Fruit fly (Drosophila melanogaster) whole organism, embryonic: ENCODE measurements around the gene CG9992.
A peak's percentile ranks its signal among the peaks of the same experiment; 100 is the strongest.

Experiments
- Blimp-1 ChIP-seq: fragments of 200-800 bp; sonication (Bioruptor generic); optimal IDR thresholded peaks from 3 replicates; lab custom pipeline; 2018; ENCODE audit warnings: missing biosample characterization, missing genetic modification characterization, mild to moderate bottlenecking, moderate library complexity, missing genetic modification reagents
- CG11093 ChIP-seq: fragments of 200-800 bp; sonication (Bioruptor generic); IDR thresholded peaks from 3 replicates; pipeline ENCODE4 v1.3.6; 2022; ENCODE audit warnings: missing biosample characterization, missing genetic modification characterization
- CG11398 ChIP-seq: fragments of 200-800 bp; sonication (Bioruptor generic); optimal IDR thresholded peaks from 2 replicates; lab custom pipeline; 2016; ENCODE audit warnings: missing biosample characterization, missing genetic modification characterization
- CG11696 ChIP-seq: fragments of 200-800 bp; sonication (Bioruptor generic); IDR thresholded peaks from 2 replicates; pipeline ENCODE4 v1.3.6; 2022; ENCODE audit warnings: missing biosample characterization, missing genetic modification characterization
- CG12659 ChIP-seq: fragments of 200-800 bp; sonication (Bioruptor generic); optimal IDR thresholded peaks from 3 replicates; lab custom pipeline; 2017; ENCODE audit warnings: mild to moderate bottlenecking, missing biosample characterization, missing genetic modification reagents, missing genetic modification characterization
- CG17802 ChIP-seq: fragments of 200-800 bp; sonication (Bioruptor generic); optimal IDR thresholded peaks from 2 replicates; lab custom pipeline; 2018; ENCODE audit warnings: missing biosample characterization, mild to moderate bottlenecking, missing genetic modification characterization, moderate library complexity
- CG17829 ChIP-seq: fragments of 200-800 bp; optimal IDR thresholded peaks from 2 replicates; lab custom pipeline; 2019; ENCODE audit warnings: missing biosample characterization, mild to moderate bottlenecking, missing genetic modification characterization, moderate library complexity
- CG2875 ChIP-seq: fragments of 200-800 bp; sonication (Bioruptor generic); optimal IDR thresholded peaks from 2 replicates; lab custom pipeline; 2017; ENCODE audit warnings: missing biosample characterization, mild to moderate bottlenecking, missing genetic modification characterization, missing genetic modification reagents
- CG31224 ChIP-seq: fragments of 200-800 bp; sonication (Bioruptor generic); IDR thresholded peaks from 2 replicates; pipeline ENCODE4 v1.3.6; 2022; ENCODE audit warnings: missing biosample characterization, missing genetic modification characterization
- CG32532 ChIP-seq: fragments of 200-800 bp; sonication (Bioruptor generic); IDR thresholded peaks from 2 replicates; pipeline ENCODE4 v1.3.6; 2022; ENCODE audit warnings: missing biosample characterization, missing genetic modification characterization
- CG3847 ChIP-seq: fragments of 200-800 bp; sonication (Bioruptor generic); IDR thresholded peaks from 2 replicates; pipeline ENCODE4 v1.3.6; 2022; ENCODE audit warnings: missing biosample characterization, missing genetic modification characterization
- CG4730 ChIP-seq: fragments of 200-800 bp; sonication (Bioruptor generic); IDR thresholded peaks from 2 replicates; pipeline ENCODE4 v1.3.6; 2022; ENCODE audit warnings: missing biosample characterization, missing genetic modification characterization
- CG6654 ChIP-seq: fragments of 200-800 bp; sonication (Bioruptor generic); optimal IDR thresholded peaks from 2 replicates; lab custom pipeline; 2017; ENCODE audit warnings: missing biosample characterization, mild to moderate bottlenecking, missing genetic modification characterization
- CG6765 ChIP-seq: fragments of 200-800 bp; sonication (Bioruptor generic); optimal IDR thresholded peaks from 3 replicates; lab custom pipeline; 2017; ENCODE audit warnings: missing biosample characterization, mild to moderate bottlenecking, missing genetic modification characterization
- CG8765 ChIP-seq: fragments of 200-800 bp; sonication (Bioruptor generic); IDR thresholded peaks from 2 replicates; pipeline ENCODE4 v1.3.6; 2022; ENCODE audit warnings: missing biosample characterization, missing genetic modification characterization
- CG9817 ChIP-seq: fragments of 200-800 bp; sonication (Bioruptor generic); optimal IDR thresholded peaks from 2 replicates; lab custom pipeline; 2018; ENCODE audit warnings: missing biosample characterization, mild to moderate bottlenecking, missing genetic modification characterization, moderate library complexity
- CrebB ChIP-seq: fragments of 200-800 bp; sonication (Bioruptor generic); optimal IDR thresholded peaks from 3 replicates; lab custom pipeline; 2018; ENCODE audit warnings: missing biosample characterization, mild to moderate bottlenecking, missing genetic modification characterization
- D19B ChIP-seq: fragments of 200-800 bp; sonication (Bioruptor generic); optimal IDR thresholded peaks from 2 replicates; lab custom pipeline; 2017; ENCODE audit warnings: missing biosample characterization, mild to moderate bottlenecking, missing genetic modification characterization
- Dp ChIP-seq: fragments of 200-800 bp; sonication (Bioruptor generic); optimal IDR thresholded peaks from 2 replicates; lab custom pipeline; 2018; ENCODE audit warnings: missing biosample characterization, mild to moderate bottlenecking, missing genetic modification characterization, moderate library complexity
- Hr39 ChIP-seq: fragments of >200 bp; optimal IDR thresholded peaks from 2 replicates; lab custom pipeline; 2017
- Myb ChIP-seq: fragments of 200-800 bp; sonication (Bioruptor generic); optimal IDR thresholded peaks from 2 replicates; lab custom pipeline; 2016; ENCODE audit warnings: missing biosample characterization, missing genetic modification characterization
- Oaz ChIP-seq: fragments of 200-800 bp; sonication (Bioruptor generic); IDR thresholded peaks from 2 replicates; pipeline ENCODE4 v1.3.6; 2022; ENCODE audit warnings: missing biosample characterization, missing genetic modification characterization
- Oli ChIP-seq: fragments of 200-800 bp; sonication (Bioruptor generic); optimal IDR thresholded peaks from 2 replicates; lab custom pipeline; 2018; ENCODE audit warnings: missing biosample characterization, mild to moderate bottlenecking, missing genetic modification characterization, moderate library complexity
- PHDP ChIP-seq: fragments of 200-800 bp; sonication (Bioruptor generic); optimal IDR thresholded peaks from 3 replicates; lab custom pipeline; 2018; ENCODE audit warnings: missing biosample characterization, mild to moderate bottlenecking, missing genetic modification characterization, moderate library complexity
- Ptx1 ChIP-seq: fragments of 200-800 bp; sonication (Bioruptor generic); IDR thresholded peaks from 2 replicates; pipeline ENCODE4 v1.3.6; 2022; ENCODE audit warnings: missing biosample characterization, missing genetic modification characterization
- Sry-β ChIP-seq: fragments of 200-800 bp; sonication (Bioruptor generic); optimal IDR thresholded peaks from 2 replicates; lab custom pipeline; 2018; ENCODE audit warnings: missing biosample characterization, mild to moderate bottlenecking, missing genetic modification characterization, moderate library complexity
- Stat92E ChIP-seq, 3 experiments: fragments of >200 bp in 2 of 3; fragments of 200-800 bp in 1 of 3; sonication (Bioruptor generic) in 1 of 3; optimal IDR thresholded peaks; 2 replicates each; lab custom pipeline; 2017 to 2019; ENCODE audit warnings: missing biosample characterization in 3 of 3, missing genetic modification characterization in 3 of 3, mild to moderate bottlenecking in 1 of 3, moderate library complexity in 1 of 3
- Xrp1 ChIP-seq: fragments of 200-800 bp; sonication (Bioruptor generic); IDR thresholded peaks from 2 replicates; pipeline ENCODE4 v1.3.6; 2022; ENCODE audit warnings: missing biosample characterization, missing genetic modification characterization
- YL-1 ChIP-seq: fragments of 200-800 bp; sonication (Bioruptor generic); optimal IDR thresholded peaks from 3 replicates; lab custom pipeline; 2017; ENCODE audit warnings: missing biosample characterization, mild to moderate bottlenecking, missing genetic modification characterization
- bsh ChIP-seq, 2 experiments: fragments of 200-800 bp; sonication (Bioruptor generic); optimal IDR thresholded peaks; 2 replicates each; lab custom pipeline; 2017 to 2018; ENCODE audit warnings: mild to moderate bottlenecking in 2 of 2, missing biosample characterization in 2 of 2, missing genetic modification characterization in 2 of 2, moderate library complexity in 1 of 2
- chif ChIP-seq, 2 experiments: fragments of 200-800 bp; sonication (Bioruptor generic); optimal IDR thresholded peaks; 3 replicates each; lab custom pipeline; 2016; ENCODE audit warnings: missing biosample characterization in 2 of 2, missing genetic modification characterization in 2 of 2
- cwo ChIP-seq: fragments of 200-800 bp; sonication (Bioruptor generic); optimal IDR thresholded peaks from 3 replicates; lab custom pipeline; 2017; ENCODE audit warnings: missing biosample characterization, missing genetic modification characterization, mild to moderate bottlenecking, moderate library complexity, missing genetic modification reagents
- danr ChIP-seq: fragments of 200-800 bp; sonication (Bioruptor generic); IDR thresholded peaks from 2 replicates; pipeline ENCODE4 v1.3.6; 2022; ENCODE audit warnings: missing biosample characterization, missing genetic modification characterization
- dm ChIP-seq: fragments of 200-800 bp; sonication (Bioruptor generic); optimal IDR thresholded peaks from 3 replicates; lab custom pipeline; 2016; ENCODE audit warnings: missing biosample characterization, missing genetic modification characterization
- dpn ChIP-seq, 2 experiments: fragments of 200-800 bp; sonication (Bioruptor generic); optimal IDR thresholded peaks; 3 replicates each; lab custom pipeline; 2016; ENCODE audit warnings: missing biosample characterization in 2 of 2, missing genetic modification characterization in 2 of 2
- dysf ChIP-seq: fragments of 200-800 bp; sonication (Bioruptor generic); IDR thresholded peaks from 3 replicates; pipeline ENCODE4 v1.3.6; 2022; ENCODE audit warnings: missing biosample characterization, missing genetic modification characterization
- fd3F ChIP-seq: fragments of 200-800 bp; sonication (Bioruptor generic); optimal IDR thresholded peaks from 2 replicates; lab custom pipeline; 2018; ENCODE audit warnings: missing biosample characterization, mild to moderate bottlenecking, missing genetic modification characterization, moderate library complexity
- gcm ChIP-seq: fragments of 200-800 bp; sonication (Bioruptor generic); optimal IDR thresholded peaks from 2 replicates; lab custom pipeline; 2019; ENCODE audit warnings: missing biosample characterization, mild to moderate bottlenecking, missing genetic modification characterization, moderate library complexity
- gem ChIP-seq: fragments of 200-800 bp; sonication (Bioruptor generic); optimal IDR thresholded peaks from 2 replicates; lab custom pipeline; 2019; ENCODE audit warnings: missing biosample characterization, mild to moderate bottlenecking, missing genetic modification characterization, moderate library complexity
- jumu ChIP-seq: fragments of 200-800 bp; sonication (Bioruptor generic); optimal IDR thresholded peaks from 3 replicates; lab custom pipeline; 2016; ENCODE audit warnings: missing biosample characterization, missing genetic modification characterization
- kay ChIP-seq: fragments of 200-800 bp; sonication (Bioruptor generic); optimal IDR thresholded peaks from 2 replicates; lab custom pipeline; 2016; ENCODE audit warnings: missing biosample characterization, missing genetic modification characterization
- knrl ChIP-seq: fragments of 200-800 bp; sonication (Bioruptor generic); IDR thresholded peaks from 3 replicates; pipeline ENCODE4 v1.3.6; 2022; ENCODE audit warnings: missing biosample characterization, missing genetic modification characterization; ENCODE audit not compliant: partially characterized antibody
- mam ChIP-seq: fragments of 200-800 bp; sonication (Bioruptor generic); optimal IDR thresholded peaks from 3 replicates; lab custom pipeline; 2016; ENCODE audit warnings: missing biosample characterization, missing genetic modification characterization
- nau ChIP-seq: fragments of 200-800 bp; sonication (Bioruptor generic); optimal IDR thresholded peaks from 3 replicates; lab custom pipeline; 2017; ENCODE audit warnings: missing biosample characterization, mild to moderate bottlenecking, missing genetic modification characterization, missing genetic modification reagents
- pan ChIP-seq, 4 experiments: fragments of >200 bp in 3 of 4; fragments of 200-800 bp in 1 of 4; sonication (Bioruptor generic) in 1 of 4; optimal IDR thresholded peaks in 3 of 4; IDR thresholded peaks in 1 of 4; 2 replicates each; pipeline versions ENCODE4 v1.3.6 to Lab custom; 2017 to 2022; ENCODE audit warnings: missing biosample characterization in 2 of 4, missing genetic modification characterization in 2 of 4, mixed read lengths in 1 of 4
- pnt ChIP-seq: fragments of 200-800 bp; sonication (Bioruptor generic); optimal IDR thresholded peaks from 3 replicates; lab custom pipeline; 2016; ENCODE audit warnings: missing biosample characterization, missing genetic modification characterization
- row ChIP-seq: fragments of 200-800 bp; sonication (Bioruptor generic); IDR thresholded peaks from 3 replicates; pipeline ENCODE4 v1.3.6; 2022; ENCODE audit warnings: missing biosample characterization, missing genetic modification characterization
- tap ChIP-seq: fragments of 200-800 bp; optimal IDR thresholded peaks from 3 replicates; lab custom pipeline; 2019; ENCODE audit warnings: missing biosample characterization, mild to moderate bottlenecking, missing genetic modification characterization, moderate library complexity
- wek ChIP-seq: fragments of 200-800 bp; sonication (Bioruptor generic); optimal IDR thresholded peaks from 3 replicates; lab custom pipeline; 2018; ENCODE audit warnings: missing biosample characterization, mild to moderate bottlenecking, missing genetic modification characterization, moderate library complexity
- z ChIP-seq: fragments of 200-800 bp; sonication (Bioruptor generic); IDR thresholded peaks from 3 replicates; pipeline ENCODE4 v1.3.6; 2022; ENCODE audit warnings: missing biosample characterization, missing genetic modification characterization

Gene CG9992

dm6 chrX:16427786-16428400 lies 43.2 kb upstream of the CG9992 start (continued):
- TF ChIP-seq Oli (tag; lab: Kevin White, UChicago) (peak; percentile 32), CG11398 (GFP tag; lab: Kevin White, UChicago) (no peak), Dp (GFP tag; lab: Kevin White, UChicago) (no peak), Stat92E (GFP tag; optimal IDR thresholded peaks at IDR 0.05; lab: Kevin White, UChicago) (no peak), CG2875 (no peak), nau (no peak), danr (GFP tag; lab: Robert Waterston, UW) (no peak), pnt (GFP tag; lab: Kevin White, UChicago) (no peak), CG11093 (GFP tag; lab: Robert Waterston, UW) (no peak), Hr39 (no peak), CG11696 (GFP tag; lab: Robert Waterston, UW) (no peak), wek (GFP tag; lab: Kevin White, UChicago) (no peak), CG17829 (tag; lab: Kevin White, UChicago) (peak; percentile 34), dpn (GFP tag; optimal IDR thresholded peaks at IDR 0.05; lab: Kevin White, UChicago) (no peak), CG4730 (GFP tag; lab: Robert Waterston, UW) (no peak), CG31224 (GFP tag; lab: Robert Waterston, UW) (no peak), Xrp1 (GFP tag; lab: Robert Waterston, UW) (0 out of 2 replicates have a peak, but pooled peaks have one; percentile 10), pan (optimal IDR thresholded peaks at IDR 0.05; lab: Kevin White, UChicago) (no peak), pan (GFP tag; optimal IDR thresholded peaks at IDR 0.05 in 1 of 2, IDR thresholded peaks at IDR 0.05 in 1 of 2) (no peak), Sry-β (GFP tag; lab: Kevin White, UChicago) (peak; percentile 93), CG9817 (no peak), gcm (no peak), dm (no peak), CG3847 (GFP tag; lab: Robert Waterston, UW) (no peak), Ptx1 (GFP tag; lab: Robert Waterston, UW) (no peak), dysf (GFP tag; lab: Robert Waterston, UW) (0 out of 3 replicates have a peak, but pooled peaks have one; percentile 15), kay (GFP tag; lab: Kevin White, UChicago) (no peak), jumu (GFP tag; lab: Kevin White, UChicago) (no peak), Blimp-1 (GFP tag; lab: Kevin White, UChicago) (no peak), Myb (no peak), CrebB (tag; lab: Kevin White, UChicago) (no peak), CG6765 (GFP tag; lab: Kevin White, UChicago) (no peak), Oaz (GFP tag; lab: Robert Waterston, UW) (no peak), fd3F (no peak), CG17802 (tag; lab: Kevin White, UChicago) (no peak), tap (tag; lab: Kevin White, UChicago) (no peak), knrl (GFP tag; lab: Robert Waterston, UW) (no peak), bsh (GFP tag; optimal IDR thresholded peaks at IDR 0.05; lab: Kevin White, UChicago) (no peak), cwo (no peak), CG32532 (GFP tag; lab: Robert Waterston, UW) (no peak), gem (tag; lab: Kevin White, UChicago) (no peak), CG6654 (GFP tag; lab: Kevin White, UChicago) (no peak), CG12659 (GFP tag; lab: Kevin White, UChicago) (peak; percentile 1), PHDP (no peak), YL-1 (GFP tag; lab: Kevin White, UChicago) (no peak), z (GFP tag; lab: Robert Waterston, UW) (no peak), D19B (GFP tag; lab: Kevin White, UChicago) (no peak), chif (GFP tag; optimal IDR thresholded peaks at IDR 0.05; lab: Kevin White, UChicago) (peak in 1 of 2 experiments; percentile 5), row (GFP tag; lab: Robert Waterston, UW) (peak; percentile 75), CG8765 (no peak), mam (GFP tag; lab: Kevin White, UChicago) (no peak)
